Fruit fly (Drosophila melanogaster): Measurements from ENCODE around the gene Usp47.

- no peak for TF ChIP-seq Dfd (GFP tag; optimal IDR thresholded peaks at IDR 0.05)
- TF ChIP-seq onecut (GFP tag; IDR thresholded peaks at IDR 0.05): peak; percentile 16; the same call in 1 of the 2 replicates
Measured at dm6 chr3L:5810633-5811341, 58.0 kb downstream of the Usp47 start, which contains the start of the genes S6k and kri.

Measured in whole organism, embryonic.